Worm (Caenorhabditis elegans) whole organism, L3 larva: Measurements from ENCODE around the gene tbx-37.

Experiments
- R02D3.7 ChIP-seq: fragments of 150-350 bp; optimal IDR thresholded peaks from 2 replicates; lab custom pipeline; 2014; ENCODE audit warnings: missing biosample characterization, missing genetic modification characterization
- ZK546.5 ChIP-seq: sonication (generic microtip); optimal IDR thresholded peaks from 2 replicates; lab custom pipeline; 2017; ENCODE audit warnings: missing biosample characterization, missing genetic modification characterization
- aly-2 ChIP-seq: fragments of 150-350 bp; optimal IDR thresholded peaks from 2 replicates; lab custom pipeline; 2014; ENCODE audit warnings: missing biosample characterization, missing genetic modification characterization
- ceh-16 ChIP-seq: sonication (generic microtip); optimal IDR thresholded peaks from 2 replicates; lab custom pipeline; 2017; ENCODE audit warnings: missing biosample characterization, missing genetic modification characterization
- ceh-28 ChIP-seq: fragments of 150-350 bp; optimal IDR thresholded peaks from 2 replicates; lab custom pipeline; 2014; ENCODE audit warnings: missing biosample characterization, missing genetic modification reagents, missing genetic modification characterization
- ceh-82 ChIP-seq: fragments of 150-350 bp; optimal IDR thresholded peaks from 2 replicates; lab custom pipeline; 2014; ENCODE audit warnings: missing biosample characterization, missing genetic modification characterization
- daf-12 ChIP-seq: fragments of 150-350 bp; optimal IDR thresholded peaks from 2 replicates; lab custom pipeline; 2014; ENCODE audit warnings: missing biosample characterization, missing genetic modification reagents, missing genetic modification characterization
- egl-27 ChIP-seq: sonication (generic microtip); optimal IDR thresholded peaks from 4 replicates; lab custom pipeline; 2017; ENCODE audit warnings: missing biosample characterization, missing genetic modification reagents, missing genetic modification characterization
- elt-1 ChIP-seq: fragments of 150-350 bp; optimal IDR thresholded peaks from 2 replicates; lab custom pipeline; 2014; ENCODE audit warnings: missing biosample characterization, missing genetic modification characterization
- elt-2 ChIP-seq: sonication (generic microtip); optimal IDR thresholded peaks from 2 replicates; lab custom pipeline; 2016; ENCODE audit warnings: missing genetic modification reagents, mild to moderate bottlenecking, missing genetic modification characterization, missing compliant biosample characterization
- elt-3 ChIP-seq, 3 experiments: fragments of 150-350 bp in 1 of 3; sonication (generic microtip) in 2 of 3; optimal IDR thresholded peaks; 2 replicates in 2 of 3; 4 replicates in 1 of 3; lab custom pipeline; 2014 to 2017; ENCODE audit warnings: missing biosample characterization in 3 of 3, missing genetic modification characterization in 3 of 3
- eor-1 ChIP-seq, 2 experiments: fragments of 150-350 bp; optimal IDR thresholded peaks; 2 replicates each; lab custom pipeline; 2014 to 2018; ENCODE audit warnings: missing biosample characterization in 2 of 2, missing genetic modification characterization in 2 of 2
- fkh-10 ChIP-seq: sonication (generic microtip); optimal IDR thresholded peaks from 2 replicates; lab custom pipeline; 2017; ENCODE audit warnings: missing biosample characterization, missing genetic modification reagents, missing genetic modification characterization
- fkh-2 ChIP-seq: fragments of 150-350 bp; optimal IDR thresholded peaks from 2 replicates; lab custom pipeline; 2014; ENCODE audit warnings: missing biosample characterization, missing genetic modification reagents, missing genetic modification characterization
- hmg-11 ChIP-seq: sonication (generic microtip); optimal IDR thresholded peaks from 2 replicates; lab custom pipeline; 2016; ENCODE audit warnings: missing genetic modification characterization, missing compliant biosample characterization
- lin-15B ChIP-seq: fragments of 150-350 bp; optimal IDR thresholded peaks from 2 replicates; lab custom pipeline; 2014; ENCODE audit warnings: missing biosample characterization, missing genetic modification characterization
- lin-39 ChIP-seq: fragments of 150-350 bp; optimal IDR thresholded peaks from 2 replicates; lab custom pipeline; 2018; ENCODE audit warnings: missing biosample characterization, missing genetic modification reagents, missing genetic modification characterization
- mdl-1 ChIP-seq: fragments of 150-350 bp; optimal IDR thresholded peaks from 2 replicates; lab custom pipeline; 2014; ENCODE audit warnings: missing biosample characterization, missing genetic modification characterization
- mml-1 ChIP-seq: fragments of 150-350 bp; sonication (generic microtip); optimal IDR thresholded peaks from 3 replicates; lab custom pipeline; 2014; ENCODE audit warnings: missing biosample characterization, missing genetic modification characterization
- nfya-1 ChIP-seq: sonication (generic microtip); optimal IDR thresholded peaks from 2 replicates; lab custom pipeline; 2017; ENCODE audit warnings: missing genetic modification characterization, mild to moderate bottlenecking, missing compliant biosample characterization, antibody characterized with exemption, moderate library complexity; ENCODE audit not compliant: insufficient read depth
- nhr-11 ChIP-seq: fragments of 150-350 bp; optimal IDR thresholded peaks from 2 replicates; lab custom pipeline; 2014; ENCODE audit warnings: missing biosample characterization, missing genetic modification characterization
- nhr-12 ChIP-seq: fragments of 150-350 bp; optimal IDR thresholded peaks from 2 replicates; lab custom pipeline; 2014; ENCODE audit warnings: missing biosample characterization, missing genetic modification characterization
- nhr-23 ChIP-seq: fragments of 150-350 bp; optimal IDR thresholded peaks from 2 replicates; lab custom pipeline; 2014; ENCODE audit warnings: missing biosample characterization, missing genetic modification reagents, missing genetic modification characterization
- nhr-237 ChIP-seq: fragments of 150-350 bp; optimal IDR thresholded peaks from 2 replicates; lab custom pipeline; 2014; ENCODE audit warnings: missing biosample characterization, missing genetic modification characterization
- nhr-25 ChIP-seq: sonication (generic microtip); optimal IDR thresholded peaks from 2 replicates; lab custom pipeline; 2017; ENCODE audit warnings: missing biosample characterization, missing genetic modification characterization
- nhr-43 ChIP-seq: sonication (generic microtip); optimal IDR thresholded peaks from 2 replicates; lab custom pipeline; 2016; ENCODE audit warnings: mild to moderate bottlenecking, missing genetic modification characterization, missing compliant biosample characterization; ENCODE audit not compliant: poor library complexity, severe bottlenecking
- nhr-67 ChIP-seq: fragments of 150-350 bp; optimal IDR thresholded peaks from 2 replicates; lab custom pipeline; 2014; ENCODE audit warnings: missing biosample characterization, missing genetic modification characterization
- nhr-76 ChIP-seq: fragments of 150-350 bp; sonication (generic microtip); optimal IDR thresholded peaks from 5 replicates; lab custom pipeline; 2014; ENCODE audit warnings: missing biosample characterization, missing genetic modification characterization
- nhr-77 ChIP-seq: fragments of 150-350 bp; optimal IDR thresholded peaks from 2 replicates; lab custom pipeline; 2014; ENCODE audit warnings: missing biosample characterization, missing genetic modification characterization
- sea-2 ChIP-seq: fragments of 150-350 bp; sonication (generic microtip); optimal IDR thresholded peaks from 4 replicates; lab custom pipeline; 2014; ENCODE audit warnings: missing biosample characterization, missing genetic modification reagents, missing genetic modification characterization
- skn-1 ChIP-seq: fragments of 150-350 bp; optimal IDR thresholded peaks from 2 replicates; lab custom pipeline; 2014; ENCODE audit warnings: missing biosample characterization, missing genetic modification characterization
- tbx-2 ChIP-seq: sonication (generic microtip); optimal IDR thresholded peaks from 2 replicates; lab custom pipeline; 2016; ENCODE audit warnings: mild to moderate bottlenecking, missing genetic modification characterization, missing compliant biosample characterization
- ztf-11 ChIP-seq: fragments of 150-350 bp; optimal IDR thresholded peaks from 2 replicates; lab custom pipeline; 2014; ENCODE audit warnings: missing biosample characterization, missing genetic modification characterization

tbx-37 gene

DNA sequence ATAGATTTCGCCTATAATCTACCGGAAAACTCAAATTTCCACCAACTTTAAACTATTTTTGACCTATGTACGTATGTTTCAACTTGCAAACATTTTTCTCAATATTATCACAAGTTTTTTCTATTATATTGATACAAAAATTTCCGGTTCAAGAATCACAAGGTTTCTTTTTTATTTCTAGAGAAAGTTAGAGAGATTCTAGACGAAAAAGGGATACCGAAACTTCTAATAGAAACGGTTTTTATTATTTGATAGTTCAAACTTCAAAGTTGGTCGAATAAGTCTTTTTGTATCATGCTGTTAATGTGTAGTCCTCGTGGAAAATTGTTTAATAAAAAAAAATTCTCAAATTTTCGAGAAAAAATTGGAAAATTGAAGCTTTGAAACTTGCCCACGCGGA, 28.1 kb upstream of the tbx-37 start:
- TF ChIP-seq eor-1 (tag; optimal IDR thresholded peaks at IDR 0.05; lab: Kevin White, UChicago) (no peak), nhr-12 (tag; lab: Kevin White, UChicago) (no peak), fkh-2 (tag; lab: Kevin White, UChicago) (no peak), nhr-25 (tag; lab: Kevin White, UChicago) (no peak), nhr-23 (tag; lab: Kevin White, UChicago) (peak; percentile 12), elt-3 (tag; optimal IDR thresholded peaks at IDR 0.05; lab: Kevin White, UChicago) (no peak), tbx-2 (tag; lab: Kevin White, UChicago) (no peak)

DNA sequence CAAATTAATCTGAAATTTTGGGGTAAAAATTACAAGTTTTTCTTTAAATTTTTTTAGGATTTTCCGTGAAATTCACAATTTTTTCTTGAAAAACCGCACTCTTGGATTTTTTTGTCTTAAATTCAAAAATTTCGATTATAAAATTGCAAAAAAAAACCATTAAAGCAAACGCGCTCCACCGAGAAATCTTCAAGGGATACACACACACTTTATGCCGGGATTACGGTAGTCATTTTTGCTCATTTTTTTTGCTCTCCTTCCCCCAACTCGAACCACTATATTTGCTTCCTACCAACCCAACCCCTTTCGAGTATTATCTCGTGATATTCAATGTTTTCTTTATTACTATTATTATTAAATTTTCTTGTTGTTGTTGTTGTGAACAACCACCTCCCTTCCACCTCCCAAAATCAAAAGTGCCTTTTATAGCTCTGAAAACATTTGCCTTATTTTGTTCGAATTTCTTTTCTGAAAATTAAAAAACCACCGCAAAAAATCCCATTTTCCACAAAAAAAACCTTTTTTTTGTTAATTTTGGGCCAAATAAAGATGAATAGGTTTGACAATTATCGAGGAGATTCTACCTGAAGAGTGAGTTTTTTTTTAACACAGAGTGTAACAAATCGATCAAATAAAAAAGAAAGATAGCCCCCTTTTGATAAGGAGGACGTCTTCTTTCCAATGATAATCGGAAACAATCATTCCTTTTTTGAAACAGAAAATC, 25.0 kb upstream of the tbx-37 start, which contains the start of gene Y47D3A.32:
Y47D3A.32 (plus strand) TSS at position 674 of the 724 bp plus-strand sequence.
- TF ChIP-seq elt-1, result no peak
- TF ChIP-seq tbx-2 (tag; lab: Kevin White, UChicago), result no peak
- TF ChIP-seq daf-12 (tag; lab: Kevin White, UChicago), result no peak
- no peak for TF ChIP-seq nhr-23 (tag; lab: Kevin White, UChicago)
- no peak for TF ChIP-seq mml-1

DNA sequence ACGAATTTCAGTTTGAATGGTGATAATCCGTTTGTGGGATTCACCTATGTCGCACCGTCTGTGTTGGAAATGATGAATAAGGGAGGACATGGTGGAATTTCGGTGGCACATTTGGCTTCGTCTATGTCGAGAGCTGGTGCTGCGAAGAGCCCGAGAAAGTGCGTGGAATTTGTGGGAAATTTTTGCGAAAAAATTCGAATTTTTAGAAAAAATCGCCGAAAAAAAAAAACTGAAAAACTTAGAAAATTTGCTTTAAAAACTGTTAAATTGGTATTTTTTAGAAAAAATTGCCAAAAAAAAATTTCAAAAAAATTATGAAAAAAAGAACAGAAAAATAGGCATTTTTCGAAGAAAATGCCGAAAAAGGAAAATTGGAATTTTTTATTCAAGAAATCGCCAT, 22.0 kb upstream of the tbx-37 start:
- TF ChIP-seq ceh-16, result no peak
- no peak for TF ChIP-seq fkh-10 (GFP tag; lab: Kevin White, UChicago)
- TF ChIP-seq hmg-11 (tag; lab: Kevin White, UChicago), result no peak
- no peak for TF ChIP-seq eor-1 (tag; optimal IDR thresholded peaks at IDR 0.05; lab: Kevin White, UChicago)
- no peak for TF ChIP-seq skn-1 (tag; lab: Kevin White, UChicago)
- TF ChIP-seq nhr-43 (tag; lab: Kevin White, UChicago), result no peak
- no peak for TF ChIP-seq mdl-1 (tag; lab: Kevin White, UChicago)
- no peak for TF ChIP-seq nhr-76 (tag; lab: Kevin White, UChicago)
- no peak for TF ChIP-seq aly-2 (tag; lab: Kevin White, UChicago)
- no peak for TF ChIP-seq sea-2 (GFP tag; lab: Kevin White, UChicago)
- no peak for TF ChIP-seq ceh-82 (tag; lab: Kevin White, UChicago)
- no peak for TF ChIP-seq nhr-237 (tag; lab: Kevin White, UChicago)
- TF ChIP-seq ztf-11 (tag; lab: Kevin White, UChicago), result no peak
- no peak for TF ChIP-seq nfya-1 (tag; lab: Kevin White, UChicago)

DNA sequence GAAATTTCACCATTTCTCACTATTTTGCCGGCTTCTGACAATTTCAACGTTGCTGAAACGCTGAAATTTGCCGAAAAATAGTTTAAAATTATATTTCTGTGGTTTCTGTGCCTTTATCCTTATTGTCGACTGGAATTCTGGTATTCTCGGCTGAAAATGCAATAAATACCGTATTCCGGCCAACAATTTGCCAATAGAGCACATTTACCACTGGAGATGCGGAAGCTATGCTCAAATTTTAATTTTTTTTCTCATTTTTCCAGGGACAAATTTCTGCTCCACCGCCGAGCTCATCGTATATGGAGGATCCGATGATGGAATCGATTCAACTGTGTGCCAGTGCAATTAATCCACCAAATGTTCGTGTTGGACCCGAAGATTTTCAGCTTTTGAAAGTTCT, 19.7 kb upstream of the tbx-37 start:
- no peak for TF ChIP-seq elt-3 (tag; optimal IDR thresholded peaks at IDR 0.05; lab: Kevin White, UChicago)

DNA sequence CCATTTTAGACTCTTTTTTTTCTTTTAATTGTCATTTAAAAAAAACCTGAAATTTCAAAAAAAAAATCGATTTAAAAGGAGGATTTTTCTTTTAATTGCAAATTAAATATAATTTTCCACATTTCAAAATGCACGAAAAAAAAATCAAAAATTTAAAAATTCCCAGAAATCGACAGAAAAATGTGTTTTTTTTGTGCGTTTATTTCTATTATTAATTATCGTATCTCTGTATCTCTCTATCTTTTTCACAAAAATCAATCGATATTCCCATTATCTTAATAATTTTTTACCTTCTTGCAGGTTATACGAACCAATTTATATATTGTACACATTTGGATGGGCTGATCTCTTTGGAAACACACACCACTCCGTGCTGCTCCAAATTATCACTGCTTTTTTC, 17.9 kb upstream of the tbx-37 start, which contains the start of gene rsks-1:
rsks-1 (plus strand) TSS at position 301 of the 400 bp plus-strand sequence.
- no peak for TF ChIP-seq lin-39 (tag; lab: Kevin White, UChicago)
- TF ChIP-seq nhr-11 (tag; lab: Kevin White, UChicago), result no peak
- TF ChIP-seq lin-15B (tag; lab: Kevin White, UChicago), result no peak
- no peak for TF ChIP-seq nhr-67 (tag; lab: Kevin White, UChicago)
- TF ChIP-seq nhr-77, result no peak
- no peak for TF ChIP-seq fkh-2 (tag; lab: Kevin White, UChicago)
- TF ChIP-seq elt-1, result no peak
- TF ChIP-seq R02D3.7 (tag; lab: Kevin White, UChicago), result no peak
- TF ChIP-seq tbx-2 (tag; lab: Kevin White, UChicago), result no peak
- no peak for TF ChIP-seq nhr-23 (tag; lab: Kevin White, UChicago)
- no peak for TF ChIP-seq elt-2 (tag; lab: Kevin White, UChicago)
- TF ChIP-seq ceh-28 (tag; lab: Kevin White, UChicago), result no peak
- TF ChIP-seq ZK546.5 (tag; lab: Kevin White, UChicago), result no peak
- no peak for TF ChIP-seq sea-2 (GFP tag; lab: Kevin White, UChicago)
- no peak for TF ChIP-seq daf-12 (tag; lab: Kevin White, UChicago)
- no peak for TF ChIP-seq nhr-25 (tag; lab: Kevin White, UChicago)
- TF ChIP-seq egl-27 (tag; lab: Kevin White, UChicago), result no peak
